Worm (Caenorhabditis elegans) whole organism, L4 larva: Measurements from ENCODE around the gene ZK180.8.

Experiments
- Y48G9A.11 ChIP-seq: fragments of 200-800 bp; sonication (Bioruptor generic); IDR thresholded peaks from 2 replicates; pipeline ENCODE4 v1.3.6; 2022; ENCODE audit warnings: missing genetic modification reagents, missing genetic modification characterization, missing compliant biosample characterization
- hlh-30 ChIP-seq: sonication (generic microtip); optimal IDR thresholded peaks from 2 replicates; lab custom pipeline; 2017; ENCODE audit warnings: antibody characterized with exemption, mild to moderate bottlenecking, missing genetic modification characterization, missing compliant biosample characterization; ENCODE audit not compliant: insufficient read depth
- mxl-3 ChIP-seq: fragments of 200-800 bp; sonication (Bioruptor generic); optimal IDR thresholded peaks from 2 replicates; lab custom pipeline; 2018; ENCODE audit warnings: mild to moderate bottlenecking, missing genetic modification characterization, missing compliant biosample characterization
- sdz-12 ChIP-seq: fragments of 200-800 bp; sonication (Bioruptor generic); optimal IDR thresholded peaks from 2 replicates; lab custom pipeline; 2018; ENCODE audit warnings: mild to moderate bottlenecking, missing genetic modification characterization, missing compliant biosample characterization
- ztf-11 ChIP-seq: fragments of 150-350 bp; optimal IDR thresholded peaks from 2 replicates; lab custom pipeline; 2014; ENCODE audit warnings: missing biosample characterization, missing genetic modification characterization

- TF ChIP-seq mxl-3 = no peak
- TF ChIP-seq Y48G9A.11 = no peak
- TF ChIP-seq sdz-12 = no peak
- no peak for TF ChIP-seq ztf-11 (tag; lab: Kevin White, UChicago)
- no peak for TF ChIP-seq hlh-30 (tag; lab: Kevin White, UChicago)
Measured at ce11 chrIV:4486738-4487137, 24.8 kb downstream of the ZK180.8 start, which contains the start of gene trx-3.
